Worm (Caenorhabditis elegans): Measurements from ENCODE around the gene F13A7.1.

DNA sequence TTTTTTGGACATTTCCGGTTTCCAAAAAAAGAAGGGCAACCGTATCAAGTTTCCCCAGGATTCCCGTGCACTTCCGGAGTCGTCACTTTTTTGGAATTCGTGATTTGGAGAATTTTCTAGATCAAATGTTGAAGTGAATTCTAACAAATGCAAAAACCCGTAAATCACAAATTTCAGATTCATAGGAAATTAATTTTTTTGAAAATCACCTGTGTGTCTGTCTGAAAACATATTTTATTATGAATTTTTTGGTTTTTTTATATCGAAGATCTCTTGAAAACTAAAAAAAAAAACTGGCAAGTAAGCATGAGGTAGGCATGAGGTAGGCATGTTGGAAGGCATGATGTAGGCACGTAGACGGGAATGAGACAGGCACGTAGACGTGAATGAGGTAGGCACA, 27.7 kb downstream of the F13A7.1 start:
- TF ChIP-seq unc-62 (GFP tag; optimal IDR thresholded peaks at IDR 0.05) (no peak), efl-1 (GFP tag; optimal IDR thresholded peaks at IDR 0.05) (no peak), T07F8.4 (tag; optimal IDR thresholded peaks at IDR 0.05) (no peak), ets-4 (GFP tag; optimal IDR thresholded peaks at IDR 0.05) (no peak), F37B4.10 (GFP tag; IDR thresholded peaks at IDR 0.05) (no peak), lin-54 (GFP tag; optimal IDR thresholded peaks at IDR 0.05) (no peak), dox-1 (GFP tag; IDR thresholded peaks at IDR 0.05) (no peak)
